Worm (Caenorhabditis elegans): ENCODE results near the gene pezo-1.

Gene pezo-1

DNA sequence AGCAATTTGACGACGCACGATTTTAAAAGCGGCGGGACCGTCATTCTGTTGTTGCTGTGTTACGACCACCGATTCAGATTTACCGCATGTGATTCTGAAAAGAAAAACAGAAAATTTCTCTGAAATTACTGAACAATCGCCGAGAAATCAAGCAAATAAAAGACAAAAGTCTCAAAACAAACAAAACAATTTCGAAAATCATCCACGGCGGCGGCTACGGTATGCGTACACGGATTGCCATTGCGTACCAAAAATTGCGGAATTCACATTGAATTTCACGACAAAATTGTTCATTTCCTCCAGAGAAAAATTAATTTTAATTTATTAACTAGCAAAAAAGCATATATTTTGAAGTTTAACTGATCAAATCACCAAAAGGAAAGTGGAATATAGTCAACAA, at the start of gene pezo-1:
Gene pezo-1 (minus strand): TSS at position 101 of the 400 bp plus-strand sequence.
- TF ChIP-seq mdl-1 (tag; optimal IDR thresholded peaks at IDR 0.05) (no peak), nhr-6 (tag; optimal IDR thresholded peaks at IDR 0.05) (no peak), gmeb-1 (tag; optimal IDR thresholded peaks at IDR 0.05) (no peak), nhr-237 (tag; optimal IDR thresholded peaks at IDR 0.05) (no peak), elt-1 (tag; optimal IDR thresholded peaks at IDR 0.05) (no peak), lsy-2 (tag; optimal IDR thresholded peaks at IDR 0.05) (peak in 1 of 2 experiments; percentile 34), nhr-21 (tag; optimal IDR thresholded peaks at IDR 0.05) (no peak)

DNA sequence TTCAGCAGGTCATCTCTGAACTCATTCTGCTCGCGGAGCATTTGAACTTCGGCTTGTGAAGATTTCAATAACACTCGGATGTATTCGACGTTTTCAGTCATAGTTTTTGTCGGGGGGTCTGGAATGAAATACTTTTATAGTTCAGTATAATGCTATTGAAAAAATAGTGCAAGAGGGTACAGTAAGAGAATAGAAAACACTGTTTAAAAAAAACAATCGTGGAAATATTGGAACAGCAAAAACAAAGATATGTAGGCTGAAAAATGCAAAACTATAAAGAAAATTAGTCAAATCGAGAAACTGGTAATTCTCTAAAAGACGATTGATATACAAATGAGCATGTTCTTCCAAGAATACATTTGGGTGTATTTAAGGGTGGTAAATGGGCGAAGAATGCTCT, 41.7 kb upstream of the pezo-1 start, which contains the start of gene F56D5.5:
Gene F56D5.5 (minus strand): TSS at position 101 of the 400 bp plus-strand sequence.
- TF ChIP-seq ama-1 (optimal IDR thresholded peaks at IDR 0.05) (no peak), mbf-1 (tag; optimal IDR thresholded peaks at IDR 0.05) (no peak), fos-1 (tag; optimal IDR thresholded peaks at IDR 0.05) (no peak), nhr-23 (tag; optimal IDR thresholded peaks at IDR 0.05) (no peak), gmeb-1 (tag; optimal IDR thresholded peaks at IDR 0.05) (no peak), mdl-1 (tag; optimal IDR thresholded peaks at IDR 0.05) (no peak), nhr-6 (tag; optimal IDR thresholded peaks at IDR 0.05) (no peak), unc-39 (tag; optimal IDR thresholded peaks at IDR 0.05) (no peak), nhr-11 (tag; optimal IDR thresholded peaks at IDR 0.05) (no peak), ztf-11 (tag; optimal IDR thresholded peaks at IDR 0.05) (no peak), ztf-4 (tag; optimal IDR thresholded peaks at IDR 0.05) (no peak), dmd-4 (tag; optimal IDR thresholded peaks at IDR 0.05) (no peak), unc-62 (GFP tag; optimal IDR thresholded peaks at IDR 0.05) (no peak), nhr-21 (tag; optimal IDR thresholded peaks at IDR 0.05) (no peak), aly-2 (tag; optimal IDR thresholded peaks at IDR 0.05) (no peak), skn-1 (tag; optimal IDR thresholded peaks at IDR 0.05) (no peak)

DNA sequence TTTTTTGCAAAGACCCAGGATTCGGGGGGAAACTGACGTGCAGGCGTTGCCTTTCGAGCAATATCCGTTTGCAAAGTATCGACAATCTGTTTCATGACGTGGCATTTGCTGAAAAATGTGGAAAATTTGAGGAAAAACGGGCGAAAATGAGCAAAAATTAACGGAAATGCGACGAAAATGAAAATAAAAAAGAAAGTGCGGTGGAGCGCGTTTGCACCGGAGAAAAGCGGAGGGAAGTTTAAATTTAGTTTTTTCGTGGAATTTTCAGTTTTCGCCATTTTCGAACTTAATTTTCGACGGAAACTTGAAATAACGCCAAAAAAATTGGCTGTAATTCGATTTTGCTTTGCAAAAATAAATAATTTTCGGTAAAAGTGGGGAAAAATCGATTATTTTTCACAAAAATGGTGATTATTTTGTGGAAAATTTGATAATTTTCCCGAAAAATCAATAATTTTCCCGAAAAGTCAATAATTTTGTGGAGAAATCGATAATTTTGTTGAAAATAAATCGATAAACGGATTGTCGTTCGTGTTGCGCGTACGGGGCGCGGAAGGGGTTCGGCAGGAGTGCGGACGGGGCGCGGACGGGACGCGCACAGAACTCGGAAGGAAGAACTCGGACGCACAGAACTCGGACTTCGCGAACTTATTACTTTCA, 37.6 kb upstream of the pezo-1 start:
- peak; percentile 88 for TF ChIP-seq gmeb-1 (tag; optimal IDR thresholded peaks at IDR 0.05)
- TF ChIP-seq C34F6.9 (tag; optimal IDR thresholded peaks at IDR 0.05) = peak; percentile 14
- no peak for TF ChIP-seq mbf-1 (tag; optimal IDR thresholded peaks at IDR 0.05)
- peak in 1 of 2 experiments; percentile 9 for TF ChIP-seq lsy-2 (tag; optimal IDR thresholded peaks at IDR 0.05)
- no peak for TF ChIP-seq nhr-23 (tag; optimal IDR thresholded peaks at IDR 0.05)

DNA sequence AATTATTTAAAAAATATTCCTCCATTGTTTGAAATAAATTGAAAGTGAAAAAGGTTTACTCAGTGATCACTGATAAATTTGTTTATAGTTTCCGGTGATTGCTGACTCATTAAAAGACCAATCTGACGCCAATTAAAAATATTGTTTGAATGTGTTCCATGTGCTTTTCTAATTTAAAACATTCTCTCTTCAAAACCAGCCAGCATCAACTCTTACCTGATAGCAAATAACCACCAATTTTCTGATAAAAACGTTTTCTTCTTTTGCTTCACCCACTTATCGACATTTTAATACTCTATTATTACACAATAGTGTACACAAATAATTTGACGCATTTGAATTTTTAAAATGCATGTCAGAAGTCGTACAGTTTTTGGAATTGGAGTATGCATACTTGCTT, 35.4 kb upstream of the pezo-1 start, which contains the start of gene F56D5.6:
Gene F56D5.6 (plus strand): TSS at position 208 of the 400 bp plus-strand sequence.
- peak; percentile 34 for TF ChIP-seq sma-9 (GFP tag; optimal IDR thresholded peaks at IDR 0.05)
- no peak for TF ChIP-seq sma-9 (tag; optimal IDR thresholded peaks at IDR 0.05)
- no peak for TF ChIP-seq nhr-11 (tag; optimal IDR thresholded peaks at IDR 0.05)
- TF ChIP-seq elt-3 (tag; optimal IDR thresholded peaks at IDR 0.05) = no peak
- TF ChIP-seq fos-1 (tag; optimal IDR thresholded peaks at IDR 0.05) = peak; percentile 73
- TF ChIP-seq gmeb-1 (tag; optimal IDR thresholded peaks at IDR 0.05) = peak; percentile 9

DNA sequence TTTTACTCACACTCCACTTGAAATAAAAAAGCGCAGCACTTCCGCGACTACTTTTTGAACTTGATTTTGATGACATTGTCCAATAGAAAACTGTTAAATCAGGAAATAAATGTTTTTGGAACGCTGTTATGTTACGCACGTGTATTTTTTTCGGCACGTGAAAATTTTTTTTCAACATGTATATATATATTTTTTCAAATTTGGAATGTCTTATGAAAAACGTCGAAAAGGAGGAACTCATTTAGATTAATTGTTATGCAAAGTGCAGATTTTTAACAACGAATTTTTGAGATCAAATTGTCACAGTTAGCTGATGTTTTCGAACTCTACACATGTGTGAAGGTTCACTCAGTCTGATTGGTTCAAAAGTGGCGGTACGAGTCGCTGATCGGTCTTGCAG, 32.2 kb upstream of the pezo-1 start, which contains the start of gene F56D5.2:
Gene F56D5.2 (minus strand): TSS at position 101 of the 400 bp plus-strand sequence.
- TF ChIP-seq sem-4 (tag; optimal IDR thresholded peaks at IDR 0.05) = no peak
- no peak for TF ChIP-seq Y55F3AM.14 (GFP tag; optimal IDR thresholded peaks at IDR 0.05)
- TF ChIP-seq ceh-82 (tag; optimal IDR thresholded peaks at IDR 0.05) = no peak
- no peak for TF ChIP-seq ztf-11 (tag; optimal IDR thresholded peaks at IDR 0.05)
- TF ChIP-seq unc-62 (GFP tag; optimal IDR thresholded peaks at IDR 0.05) = no peak
- TF ChIP-seq nhr-129 (tag; optimal IDR thresholded peaks at IDR 0.05) = no peak
- TF ChIP-seq nhr-12 (tag; optimal IDR thresholded peaks at IDR 0.05) = no peak
- no peak for TF ChIP-seq snpc-4 (tag; optimal IDR thresholded peaks at IDR 0.05)
- TF ChIP-seq lin-39 (tag; optimal IDR thresholded peaks at IDR 0.05) = no peak

DNA sequence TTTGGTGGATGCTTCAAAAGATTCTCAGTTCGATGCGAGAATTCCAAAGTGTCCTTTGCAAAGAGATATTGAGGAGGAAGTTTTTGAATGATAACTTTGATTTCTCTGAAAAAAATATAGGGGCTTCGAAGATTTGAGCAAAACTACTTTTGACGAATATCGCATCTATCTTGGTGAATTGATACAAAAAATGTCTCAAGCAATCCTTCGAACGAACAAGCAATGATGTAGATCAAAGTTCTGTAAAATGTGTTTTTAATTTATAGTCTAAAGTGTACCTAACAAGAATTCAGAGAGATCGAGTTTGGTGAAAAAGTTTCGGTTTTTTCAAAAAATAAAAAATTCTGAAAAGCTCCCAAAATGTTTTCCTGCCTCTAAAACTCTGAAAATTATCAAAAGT, 31.0 kb upstream of the pezo-1 start, which contains the start of gene F56D5.3:
Gene F56D5.3 (plus strand): TSS at position 301 of the 400 bp plus-strand sequence.
- TF ChIP-seq nhr-23 (tag; optimal IDR thresholded peaks at IDR 0.05) (no peak), nhr-11 (tag; optimal IDR thresholded peaks at IDR 0.05) (no peak), F13H6.1 (tag; optimal IDR thresholded peaks at IDR 0.05) (no peak), elt-1 (tag; optimal IDR thresholded peaks at IDR 0.05) (no peak), ceh-16 (tag; optimal IDR thresholded peaks at IDR 0.05) (no peak), ZK546.5 (tag; optimal IDR thresholded peaks at IDR 0.05) (no peak), Y55F3AM.14 (GFP tag; optimal IDR thresholded peaks at IDR 0.05) (no peak), ama-1 (optimal IDR thresholded peaks at IDR 0.05) (no peak), ztf-1 (GFP tag; conservative IDR thresholded peaks at IDR 0.05) (no peak), aly-2 (tag; optimal IDR thresholded peaks at IDR 0.05) (no peak)

Data from whole organism, L2 larva.